Fruit fly (Drosophila melanogaster) whole organism, embryonic: ENCODE data around the gene CycG.
A peak's percentile ranks its signal among the peaks of the same experiment; 100 is the strongest.

Experiments
- ATbp ChIP-seq: fragments of 200-800 bp; sonication (Bioruptor generic); optimal IDR thresholded peaks from 2 replicates; lab custom pipeline; 2017; ENCODE audit warnings: missing biosample characterization, mild to moderate bottlenecking, missing genetic modification characterization, missing genetic modification reagents
- B-H1 ChIP-seq: fragments of 200-800 bp; sonication (Bioruptor generic); IDR thresholded peaks from 3 replicates; pipeline ENCODE4 v1.3.6; 2022; ENCODE audit warnings: missing biosample characterization, missing genetic modification characterization
- BEAF-32 ChIP-seq: fragments of 200-800 bp; sonication (Bioruptor generic); optimal IDR thresholded peaks from 3 replicates; lab custom pipeline; 2017; ENCODE audit warnings: missing biosample characterization, missing genetic modification characterization, mild to moderate bottlenecking, moderate library complexity, missing genetic modification reagents
- CG10147 ChIP-seq: fragments of 200-800 bp; sonication (Bioruptor generic); optimal IDR thresholded peaks from 2 replicates; lab custom pipeline; 2019; ENCODE audit warnings: missing biosample characterization, mild to moderate bottlenecking, missing genetic modification characterization, moderate library complexity
- CG10565 ChIP-seq: fragments of 200-800 bp; sonication (Bioruptor generic); optimal IDR thresholded peaks from 3 replicates; lab custom pipeline; 2016; ENCODE audit warnings: missing biosample characterization, mild to moderate bottlenecking, missing genetic modification characterization
- CG10979 ChIP-seq: fragments of 200-800 bp; sonication (Bioruptor generic); optimal IDR thresholded peaks from 2 replicates; lab custom pipeline; 2018; ENCODE audit warnings: missing biosample characterization, mild to moderate bottlenecking, missing genetic modification characterization, moderate library complexity
- CG12942 ChIP-seq: fragments of 200-800 bp; sonication (Bioruptor generic); optimal IDR thresholded peaks from 3 replicates; lab custom pipeline; 2016; ENCODE audit warnings: missing biosample characterization, missing genetic modification characterization
- CG13624 ChIP-seq: fragments of 200-800 bp; sonication (Bioruptor generic); optimal IDR thresholded peaks from 2 replicates; lab custom pipeline; 2016; ENCODE audit warnings: missing biosample characterization, missing genetic modification characterization
- CG14667 ChIP-seq: fragments of 200-800 bp; sonication (Bioruptor generic); IDR thresholded peaks from 2 replicates; pipeline ENCODE4 v1.3.6; 2022; ENCODE audit warnings: missing biosample characterization, missing genetic modification characterization
- CG14860 ChIP-seq: fragments of 200-800 bp; sonication (Bioruptor generic); IDR thresholded peaks from 3 replicates; pipeline ENCODE4 v1.3.6; 2022; ENCODE audit warnings: missing biosample characterization, missing genetic modification characterization; ENCODE audit not compliant: partially characterized antibody
- CG14965 ChIP-seq: fragments of 200-800 bp; sonication (Bioruptor generic); optimal IDR thresholded peaks from 2 replicates; lab custom pipeline; 2016; ENCODE audit warnings: missing biosample characterization, missing genetic modification characterization, borderline replicate concordance
- CG32767 ChIP-seq: fragments of 200-800 bp; sonication (Bioruptor generic); IDR thresholded peaks from 2 replicates; pipeline ENCODE4 v1.3.6; 2022; ENCODE audit warnings: missing biosample characterization, missing genetic modification characterization
- CG3281 ChIP-seq: fragments of 200-800 bp; sonication (Bioruptor generic); optimal IDR thresholded peaks from 3 replicates; lab custom pipeline; 2017; ENCODE audit warnings: missing biosample characterization, mild to moderate bottlenecking, missing genetic modification characterization
- CG4328 ChIP-seq: fragments of 200-800 bp; sonication (Bioruptor generic); optimal IDR thresholded peaks from 3 replicates; lab custom pipeline; 2017; ENCODE audit warnings: missing biosample characterization, missing genetic modification reagents, missing genetic modification characterization
- CG4360 ChIP-seq: fragments of 200-800 bp; sonication (Bioruptor generic); IDR thresholded peaks from 2 replicates; pipeline ENCODE4 v1.3.6; 2022; ENCODE audit warnings: missing biosample characterization, missing genetic modification characterization
- CG4820 ChIP-seq: fragments of 200-800 bp; sonication (Bioruptor generic); optimal IDR thresholded peaks from 3 replicates; lab custom pipeline; 2016; ENCODE audit warnings: missing biosample characterization, missing genetic modification characterization
- CG4854 ChIP-seq: fragments of 200-800 bp; sonication (Bioruptor generic); optimal IDR thresholded peaks from 2 replicates; lab custom pipeline; 2016; ENCODE audit warnings: missing biosample characterization, missing genetic modification characterization, inconsistent platforms
- CG6254 ChIP-seq: fragments of 200-800 bp; sonication (Bioruptor generic); optimal IDR thresholded peaks from 3 replicates; lab custom pipeline; 2017; ENCODE audit warnings: mild to moderate bottlenecking, missing biosample characterization, missing genetic modification reagents, missing genetic modification characterization
- CG6272 ChIP-seq: fragments of 200-800 bp; sonication (Bioruptor generic); IDR thresholded peaks from 2 replicates; pipeline ENCODE4 v1.3.6; 2022; ENCODE audit warnings: missing biosample characterization, missing genetic modification characterization
- CG8281 ChIP-seq: fragments of 200-800 bp; sonication (Bioruptor generic); optimal IDR thresholded peaks from 2 replicates; lab custom pipeline; 2018; ENCODE audit warnings: missing biosample characterization, mild to moderate bottlenecking, missing genetic modification characterization, moderate library complexity
- CG8359 ChIP-seq: fragments of 200-800 bp; sonication (Bioruptor generic); optimal IDR thresholded peaks from 2 replicates; lab custom pipeline; 2017; ENCODE audit warnings: missing biosample characterization, mild to moderate bottlenecking, missing genetic modification characterization, borderline replicate concordance
- CG8944 ChIP-seq: fragments of 200-800 bp; sonication (Bioruptor generic); optimal IDR thresholded peaks from 3 replicates; lab custom pipeline; 2016; ENCODE audit warnings: missing biosample characterization, missing genetic modification characterization
- CG9609 ChIP-seq: fragments of 200-800 bp; sonication (Bioruptor generic); optimal IDR thresholded peaks from 3 replicates; lab custom pipeline; 2016; ENCODE audit warnings: missing biosample characterization, missing genetic modification characterization
- CrebB ChIP-seq: fragments of 200-800 bp; sonication (Bioruptor generic); optimal IDR thresholded peaks from 3 replicates; lab custom pipeline; 2018; ENCODE audit warnings: missing biosample characterization, mild to moderate bottlenecking, missing genetic modification characterization
- Doc2 ChIP-seq: fragments of 200-800 bp; sonication (Bioruptor generic); IDR thresholded peaks from 2 replicates; pipeline ENCODE4 v1.3.6; 2022; ENCODE audit warnings: missing biosample characterization, missing genetic modification characterization
- Gsc ChIP-seq: fragments of 200-800 bp; sonication (Bioruptor generic); IDR thresholded peaks from 2 replicates; pipeline ENCODE4 v1.3.6; 2022; ENCODE audit warnings: missing biosample characterization, missing genetic modification characterization
- Lhr ChIP-seq: fragments of 200-800 bp; sonication (Bioruptor generic); optimal IDR thresholded peaks from 3 replicates; lab custom pipeline; 2017; ENCODE audit warnings: mild to moderate bottlenecking, missing biosample characterization, missing genetic modification reagents, missing genetic modification characterization
- Pdp1 ChIP-seq, 2 experiments: fragments of 200-800 bp; sonication (Bioruptor generic); optimal IDR thresholded peaks; 3 replicates each; lab custom pipeline; 2016; ENCODE audit warnings: missing biosample characterization in 2 of 2, missing genetic modification characterization in 2 of 2, mild to moderate bottlenecking in 1 of 2, moderate library complexity in 1 of 2
- Six4 ChIP-seq: fragments of 200-800 bp; sonication (Bioruptor generic); optimal IDR thresholded peaks from 2 replicates; lab custom pipeline; 2016; ENCODE audit warnings: missing biosample characterization, missing genetic modification characterization
- chinmo ChIP-seq: fragments of 200-800 bp; sonication (Bioruptor generic); IDR thresholded peaks from 4 replicates; pipeline ENCODE4 v1.3.6; 2022; ENCODE audit warnings: missing biosample characterization, missing genetic modification characterization; ENCODE audit not compliant: partially characterized antibody
- crol ChIP-seq: fragments of 200-800 bp; sonication (Bioruptor generic); IDR thresholded peaks from 2 replicates; pipeline ENCODE4 v1.3.6; 2022; ENCODE audit warnings: missing biosample characterization, missing genetic modification characterization
- fd96Cb ChIP-seq: fragments of 200-800 bp; sonication (Bioruptor generic); optimal IDR thresholded peaks from 2 replicates; lab custom pipeline; 2018; ENCODE audit warnings: missing biosample characterization, mild to moderate bottlenecking, missing genetic modification characterization, moderate library complexity
- gcm2 ChIP-seq: fragments of 200-800 bp; sonication (Bioruptor generic); optimal IDR thresholded peaks from 2 replicates; lab custom pipeline; 2016; ENCODE audit warnings: missing biosample characterization, missing genetic modification characterization
- grau ChIP-seq: fragments of 200-800 bp; optimal IDR thresholded peaks from 3 replicates; lab custom pipeline; 2019; ENCODE audit warnings: missing biosample characterization, mild to moderate bottlenecking, missing genetic modification characterization, moderate library complexity
- hth ChIP-seq: fragments of >200 bp; optimal IDR thresholded peaks from 2 replicates; lab custom pipeline; 2017; ENCODE audit warnings: inconsistent platforms
- ind ChIP-seq: fragments of 200-800 bp; sonication (Bioruptor generic); optimal IDR thresholded peaks from 3 replicates; lab custom pipeline; 2016; ENCODE audit warnings: missing biosample characterization, missing genetic modification characterization
- jigr1 ChIP-seq: fragments of 200-800 bp; sonication (Bioruptor generic); IDR thresholded peaks from 3 replicates; pipeline ENCODE4 v1.3.6; 2022; ENCODE audit warnings: missing biosample characterization, missing genetic modification characterization
- ken ChIP-seq: fragments of 200-800 bp; sonication (Bioruptor generic); IDR thresholded peaks from 3 replicates; pipeline ENCODE4 v1.3.6; 2022; ENCODE audit warnings: missing biosample characterization, missing genetic modification characterization
- klu ChIP-seq: fragments of 200-800 bp; sonication (Bioruptor generic); IDR thresholded peaks from 2 replicates; pipeline ENCODE4 v1.3.6; 2022; ENCODE audit warnings: missing biosample characterization, missing genetic modification characterization
- lilli ChIP-seq: fragments of 200-800 bp; sonication (Bioruptor generic); optimal IDR thresholded peaks from 3 replicates; lab custom pipeline; 2016; ENCODE audit warnings: missing biosample characterization, missing genetic modification characterization
- lola ChIP-seq, 3 experiments: fragments of >200 bp in 2 of 3; fragments of 200-800 bp in 1 of 3; sonication (Bioruptor generic) in 1 of 3; optimal IDR thresholded peaks; 2 replicates each; lab custom pipeline; 2017 to 2019; ENCODE audit warnings: missing biosample characterization in 3 of 3, missing genetic modification characterization in 3 of 3, mild to moderate bottlenecking in 1 of 3, moderate library complexity in 1 of 3
- oc ChIP-seq: fragments of 200-800 bp; sonication (Bioruptor generic); optimal IDR thresholded peaks from 2 replicates; lab custom pipeline; 2018; ENCODE audit warnings: missing biosample characterization, mild to moderate bottlenecking, missing genetic modification characterization, moderate library complexity
- onecut ChIP-seq: fragments of 200-800 bp; sonication (Bioruptor generic); IDR thresholded peaks from 2 replicates; pipeline ENCODE4 v1.3.6; 2022; ENCODE audit warnings: missing biosample characterization, missing genetic modification characterization
- org-1 ChIP-seq: fragments of 200-800 bp; sonication (Bioruptor generic); optimal IDR thresholded peaks from 2 replicates; lab custom pipeline; 2017; ENCODE audit warnings: missing biosample characterization, missing genetic modification characterization
- pho ChIP-seq: fragments of 200-800 bp; sonication (Bioruptor generic); optimal IDR thresholded peaks from 2 replicates; lab custom pipeline; 2016; ENCODE audit warnings: missing biosample characterization, missing genetic modification characterization
- pum ChIP-seq: fragments of 200-800 bp; sonication (Bioruptor generic); optimal IDR thresholded peaks from 2 replicates; lab custom pipeline; 2016; ENCODE audit warnings: missing biosample characterization, missing genetic modification characterization
- run ChIP-seq: fragments of 200-800 bp; sonication (Bioruptor generic); optimal IDR thresholded peaks from 3 replicates; lab custom pipeline; 2018; ENCODE audit warnings: missing biosample characterization, mild to moderate bottlenecking, missing genetic modification characterization
- slp2 ChIP-seq: fragments of 200-800 bp; sonication (Bioruptor generic); optimal IDR thresholded peaks from 2 replicates; lab custom pipeline; 2016; ENCODE audit warnings: missing biosample characterization, missing genetic modification characterization
- sna ChIP-seq: fragments of 200-800 bp; sonication (Bioruptor generic); IDR thresholded peaks from 2 replicates; pipeline ENCODE4 v1.3.6; 2022; ENCODE audit warnings: missing biosample characterization, missing genetic modification characterization; ENCODE audit not compliant: partially characterized antibody
- so ChIP-seq: fragments of 200-800 bp; sonication (Bioruptor generic); IDR thresholded peaks from 3 replicates; pipeline ENCODE4 v1.3.6; 2022; ENCODE audit warnings: missing biosample characterization, missing genetic modification characterization
- zen2 ChIP-seq: fragments of 200-800 bp; sonication (Bioruptor generic); IDR thresholded peaks from 3 replicates; pipeline ENCODE4 v1.3.6; 2022; ENCODE audit warnings: missing biosample characterization, missing genetic modification characterization; ENCODE audit not compliant: partially characterized antibody

Gene CycG

dm6 chr3R:31550910-31551309, 61.6 kb downstream of the CycG start (continued):
- TF ChIP-seq ATbp (GFP tag; lab: Kevin White, UChicago): peak; percentile 76
- TF ChIP-seq Gsc (GFP tag; lab: Robert Waterston, UW): no peak
- TF ChIP-seq BEAF-32: no peak
- TF ChIP-seq slp2 (GFP tag; lab: Kevin White, UChicago): no peak
- TF ChIP-seq Pdp1 (GFP tag; optimal IDR thresholded peaks at IDR 0.05; lab: Kevin White, UChicago): peak in 1 of 2 experiments; percentile 48
- peak; percentile 62 for TF ChIP-seq CG6254 (GFP tag; lab: Kevin White, UChicago)
- no peak for TF ChIP-seq jigr1 (GFP tag; lab: Robert Waterston, UW)
- no peak for TF ChIP-seq CG14667 (GFP tag; lab: Robert Waterston, UW)
- peak; percentile 85 for TF ChIP-seq oc (tag; lab: Kevin White, UChicago)
- TF ChIP-seq grau (tag; lab: Kevin White, UChicago): peak; percentile 31
- TF ChIP-seq org-1: peak; percentile 74
- TF ChIP-seq CG14860 (GFP tag; lab: Robert Waterston, UW): no peak
- no peak; the same call in 2 of the 3 replicates for TF ChIP-seq B-H1 (GFP tag; lab: Robert Waterston, UW)
- TF ChIP-seq ind (GFP tag; lab: Kevin White, UChicago): no peak
- TF ChIP-seq CG8944 (GFP tag; lab: Kevin White, UChicago): peak; percentile 35
- TF ChIP-seq zen2 (GFP tag; lab: Robert Waterston, UW): no peak
- no peak for TF ChIP-seq sna (GFP tag; lab: Robert Waterston, UW)
- TF ChIP-seq klu (GFP tag; lab: Robert Waterston, UW): no peak
- TF ChIP-seq CG12942 (GFP tag; lab: Kevin White, UChicago): peak; percentile 38
- TF ChIP-seq CG13624 (GFP tag; lab: Kevin White, UChicago): no peak
- TF ChIP-seq CG14965 (GFP tag; lab: Kevin White, UChicago): peak; percentile 51
- peak; percentile 67 for TF ChIP-seq CG10979 (tag; lab: Kevin White, UChicago)
- TF ChIP-seq so (GFP tag; lab: Robert Waterston, UW): peak; percentile 63; the same call in 2 of the 3 replicates
- TF ChIP-seq fd96Cb: peak; percentile 45
- TF ChIP-seq chinmo (GFP tag; lab: Robert Waterston, UW): no peak
- TF ChIP-seq hth: no peak
- TF ChIP-seq Six4 (GFP tag; lab: Kevin White, UChicago): peak; percentile 17
- TF ChIP-seq pho (GFP tag; lab: Kevin White, UChicago): no peak
- TF ChIP-seq CG3281 (GFP tag; lab: Kevin White, UChicago): no peak
- TF ChIP-seq gcm2: no peak
- TF ChIP-seq ken (GFP tag; lab: Robert Waterston, UW): no peak
- peak; percentile 66 for TF ChIP-seq Lhr (GFP tag; lab: Kevin White, UChicago)
- TF ChIP-seq CG32767: no peak
- TF ChIP-seq run (tag; lab: Kevin White, UChicago): no peak
- TF ChIP-seq pum (GFP tag; lab: Kevin White, UChicago): no peak
- TF ChIP-seq CG9609: peak; percentile 34
- TF ChIP-seq CG4820: peak; percentile 44
- TF ChIP-seq CG8281 (tag; lab: Kevin White, UChicago): peak; percentile 97
- no peak for TF ChIP-seq crol (GFP tag; lab: Robert Waterston, UW)
- TF ChIP-seq CG10565 (GFP tag; lab: Kevin White, UChicago): no peak
- peak; percentile 70 for TF ChIP-seq CrebB (tag; lab: Kevin White, UChicago)
- peak; percentile 39 for TF ChIP-seq CG4328 (GFP tag; lab: Kevin White, UChicago)
- no peak for TF ChIP-seq CG10147 (GFP tag; lab: Kevin White, UChicago)
- TF ChIP-seq Doc2 (GFP tag; lab: Robert Waterston, UW): no peak
- no peak for TF ChIP-seq CG6272
- no peak for TF ChIP-seq lilli
- peak; percentile 42; the same call in 1 of the 2 replicates for TF ChIP-seq onecut (GFP tag; lab: Robert Waterston, UW)
- peak; percentile 80 for TF ChIP-seq CG8359 (GFP tag; lab: Kevin White, UChicago)
- peak; percentile 65 for TF ChIP-seq CG4360 (GFP tag; lab: Robert Waterston, UW)
- TF ChIP-seq lola (GFP tag; optimal IDR thresholded peaks at IDR 0.05; lab: Kevin White, UChicago): peak in 1 of 3 experiments; percentile 83
- no peak for TF ChIP-seq CG4854 (GFP tag; lab: Kevin White, UChicago)
